Worm (Caenorhabditis elegans) whole organism, L3 larva: ENCODE data around the gene oac-59.

Source experiments
- R02D3.7 ChIP-seq: fragments of 150-350 bp; optimal IDR thresholded peaks from 2 replicates; lab custom pipeline; 2014; ENCODE audit warnings: missing biosample characterization, missing genetic modification characterization
- ZK546.5 ChIP-seq: sonication (generic microtip); optimal IDR thresholded peaks from 2 replicates; lab custom pipeline; 2017; ENCODE audit warnings: missing biosample characterization, missing genetic modification characterization
- ama-1 ChIP-seq: fragments of 150-350 bp; optimal IDR thresholded peaks from 2 replicates; lab custom pipeline; 2018
- ceh-28 ChIP-seq: fragments of 150-350 bp; optimal IDR thresholded peaks from 2 replicates; lab custom pipeline; 2014; ENCODE audit warnings: missing biosample characterization, missing genetic modification reagents, missing genetic modification characterization
- ceh-82 ChIP-seq: fragments of 150-350 bp; optimal IDR thresholded peaks from 2 replicates; lab custom pipeline; 2014; ENCODE audit warnings: missing biosample characterization, missing genetic modification characterization
- ceh-9 ChIP-seq: sonication (generic microtip); optimal IDR thresholded peaks from 2 replicates; lab custom pipeline; 2018; ENCODE audit warnings: missing biosample characterization, missing genetic modification characterization
- daf-12 ChIP-seq: fragments of 150-350 bp; optimal IDR thresholded peaks from 2 replicates; lab custom pipeline; 2014; ENCODE audit warnings: missing biosample characterization, missing genetic modification reagents, missing genetic modification characterization
- egl-27 ChIP-seq: sonication (generic microtip); optimal IDR thresholded peaks from 4 replicates; lab custom pipeline; 2017; ENCODE audit warnings: missing biosample characterization, missing genetic modification reagents, missing genetic modification characterization
- egl-5 ChIP-seq: fragments of 150-350 bp; optimal IDR thresholded peaks from 2 replicates; lab custom pipeline; 2017; ENCODE audit warnings: missing biosample characterization, missing genetic modification reagents, missing genetic modification characterization, inconsistent platforms
- elt-1 ChIP-seq: fragments of 150-350 bp; optimal IDR thresholded peaks from 2 replicates; lab custom pipeline; 2014; ENCODE audit warnings: missing biosample characterization, missing genetic modification characterization
- elt-3 ChIP-seq, 3 experiments: fragments of 150-350 bp in 1 of 3; sonication (generic microtip) in 2 of 3; optimal IDR thresholded peaks; 2 replicates in 2 of 3; 4 replicates in 1 of 3; lab custom pipeline; 2014 to 2017; ENCODE audit warnings: missing biosample characterization in 3 of 3, missing genetic modification characterization in 3 of 3
- fkh-10 ChIP-seq: sonication (generic microtip); optimal IDR thresholded peaks from 2 replicates; lab custom pipeline; 2017; ENCODE audit warnings: missing biosample characterization, missing genetic modification reagents, missing genetic modification characterization
- fos-1 ChIP-seq: fragments of 150-350 bp; optimal IDR thresholded peaks from 2 replicates; lab custom pipeline; 2014; ENCODE audit warnings: missing biosample characterization, missing genetic modification characterization
- hmg-11 ChIP-seq: sonication (generic microtip); optimal IDR thresholded peaks from 2 replicates; lab custom pipeline; 2016; ENCODE audit warnings: missing genetic modification characterization, missing compliant biosample characterization
- lin-15B ChIP-seq: fragments of 150-350 bp; optimal IDR thresholded peaks from 2 replicates; lab custom pipeline; 2014; ENCODE audit warnings: missing biosample characterization, missing genetic modification characterization
- lin-39 ChIP-seq: fragments of 150-350 bp; optimal IDR thresholded peaks from 2 replicates; lab custom pipeline; 2018; ENCODE audit warnings: missing biosample characterization, missing genetic modification reagents, missing genetic modification characterization
- nfya-1 ChIP-seq: sonication (generic microtip); optimal IDR thresholded peaks from 2 replicates; lab custom pipeline; 2017; ENCODE audit warnings: missing genetic modification characterization, mild to moderate bottlenecking, missing compliant biosample characterization, antibody characterized with exemption, moderate library complexity; ENCODE audit not compliant: insufficient read depth
- nhr-23 ChIP-seq: fragments of 150-350 bp; optimal IDR thresholded peaks from 2 replicates; lab custom pipeline; 2014; ENCODE audit warnings: missing biosample characterization, missing genetic modification reagents, missing genetic modification characterization
- nhr-25 ChIP-seq: sonication (generic microtip); optimal IDR thresholded peaks from 2 replicates; lab custom pipeline; 2017; ENCODE audit warnings: missing biosample characterization, missing genetic modification characterization
- nhr-28 ChIP-seq: fragments of 150-350 bp; optimal IDR thresholded peaks from 2 replicates; lab custom pipeline; 2014; ENCODE audit warnings: missing biosample characterization, missing genetic modification characterization
- nhr-67 ChIP-seq: fragments of 150-350 bp; optimal IDR thresholded peaks from 2 replicates; lab custom pipeline; 2014; ENCODE audit warnings: missing biosample characterization, missing genetic modification characterization
- nhr-76 ChIP-seq: fragments of 150-350 bp; sonication (generic microtip); optimal IDR thresholded peaks from 5 replicates; lab custom pipeline; 2014; ENCODE audit warnings: missing biosample characterization, missing genetic modification characterization
- snpc-4 ChIP-seq: fragments of 150-350 bp; optimal IDR thresholded peaks from 2 replicates; lab custom pipeline; 2014; ENCODE audit warnings: missing biosample characterization, missing genetic modification characterization
- unc-62 ChIP-seq: fragments of 150-350 bp; sonication (generic microtip); optimal IDR thresholded peaks from 4 replicates; lab custom pipeline; 2014; ENCODE audit warnings: missing biosample characterization, missing genetic modification reagents, missing genetic modification characterization
- ztf-11 ChIP-seq: fragments of 150-350 bp; optimal IDR thresholded peaks from 2 replicates; lab custom pipeline; 2014; ENCODE audit warnings: missing biosample characterization, missing genetic modification characterization
- ztf-4 ChIP-seq: fragments of 150-350 bp; optimal IDR thresholded peaks from 2 replicates; lab custom pipeline; 2014; ENCODE audit warnings: missing biosample characterization, missing genetic modification characterization

oac-59 gene

ce11 chrIV:12259161-12259870 is 41.7 kb downstream of the oac-59 start, which contains the start of gene Y39C12A.9:
Y39C12A.9 (minus strand) TSS chrIV:12259211.
- TF ChIP-seq elt-3 (tag; optimal IDR thresholded peaks at IDR 0.05; lab: Kevin White, UChicago) (no peak), lin-39 (tag; lab: Kevin White, UChicago) (peak; percentile 26), ztf-4 (tag; lab: Kevin White, UChicago) (no peak), lin-15B (tag; lab: Kevin White, UChicago) (peak; percentile 42), ceh-82 (tag; lab: Kevin White, UChicago) (no peak), R02D3.7 (tag; lab: Kevin White, UChicago) (no peak), daf-12 (tag; lab: Kevin White, UChicago) (no peak), snpc-4 (tag; lab: Kevin White, UChicago) (no peak), ztf-11 (tag; lab: Kevin White, UChicago) (no peak), nfya-1 (tag; lab: Kevin White, UChicago) (peak; percentile 34)

- TF ChIP-seq ZK546.5 (tag; lab: Kevin White, UChicago) (no peak), egl-27 (tag; lab: Kevin White, UChicago) (no peak)
Measured at ce11 chrIV:12252579-12252978, 48.5 kb downstream of the oac-59 start, which contains the start of gene dnj-26. dnj-26 (minus strand) TSS chrIV:12252679.

ce11 chrIV:12244706-12245105 is 56.4 kb downstream of the oac-59 start, which contains the start of gene sre-15:
sre-15 (minus strand) TSS chrIV:12244806.
- TF ChIP-seq ceh-9, result no peak
- no peak for TF ChIP-seq nfya-1 (tag; lab: Kevin White, UChicago)
- no peak for TF ChIP-seq egl-5
- no peak for TF ChIP-seq nhr-76 (tag; lab: Kevin White, UChicago)
- TF ChIP-seq fkh-10 (GFP tag; lab: Kevin White, UChicago), result no peak
- TF ChIP-seq nhr-67 (tag; lab: Kevin White, UChicago), result no peak
- no peak for TF ChIP-seq ztf-4 (tag; lab: Kevin White, UChicago)
- no peak for TF ChIP-seq egl-27 (tag; lab: Kevin White, UChicago)
- no peak for TF ChIP-seq hmg-11 (tag; lab: Kevin White, UChicago)
- no peak for TF ChIP-seq nhr-25
- TF ChIP-seq ama-1 (lab: Kevin White, UChicago), result no peak
- TF ChIP-seq fos-1 (tag; lab: Kevin White, UChicago), result no peak
- no peak for TF ChIP-seq snpc-4 (tag; lab: Kevin White, UChicago)
- TF ChIP-seq unc-62 (GFP tag; lab: Kevin White, UChicago), result no peak
- TF ChIP-seq nhr-28, result no peak
- no peak for TF ChIP-seq ztf-11 (tag; lab: Kevin White, UChicago)
- TF ChIP-seq elt-1 (tag; lab: Kevin White, UChicago), result no peak
- no peak for TF ChIP-seq ceh-28
- TF ChIP-seq nhr-23 (tag; lab: Kevin White, UChicago), result no peak
